Worm (Caenorhabditis elegans): Measurements from ENCODE around the gene djr-1.2.

Gene djr-1.2

DNA sequence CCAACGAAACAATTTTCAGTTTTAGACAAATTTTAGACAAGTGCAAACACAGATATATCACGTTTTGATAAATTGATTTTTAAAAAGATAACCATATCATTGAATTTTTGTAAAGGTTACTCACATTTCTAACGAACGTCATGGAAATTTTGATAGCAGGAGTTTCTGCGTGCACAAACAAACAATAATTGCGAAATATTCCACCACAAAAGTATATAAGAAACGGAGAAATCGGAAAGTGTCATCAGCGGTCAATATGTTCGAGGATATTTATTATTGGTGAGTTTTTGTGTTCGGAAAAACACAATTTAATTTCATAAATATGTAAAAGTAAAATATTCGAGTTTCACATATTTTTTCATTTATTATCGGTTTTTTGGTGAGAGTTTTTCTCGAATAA, 20.6 kb downstream of the djr-1.2 start, which contains the start of gene C49G7.7:
Gene C49G7.7 (plus strand): TSS at position 174 of the 400 bp plus-strand sequence.
- TF ChIP-seq sea-1 (GFP tag; conservative IDR thresholded peaks at IDR 0.05), result no peak

DNA sequence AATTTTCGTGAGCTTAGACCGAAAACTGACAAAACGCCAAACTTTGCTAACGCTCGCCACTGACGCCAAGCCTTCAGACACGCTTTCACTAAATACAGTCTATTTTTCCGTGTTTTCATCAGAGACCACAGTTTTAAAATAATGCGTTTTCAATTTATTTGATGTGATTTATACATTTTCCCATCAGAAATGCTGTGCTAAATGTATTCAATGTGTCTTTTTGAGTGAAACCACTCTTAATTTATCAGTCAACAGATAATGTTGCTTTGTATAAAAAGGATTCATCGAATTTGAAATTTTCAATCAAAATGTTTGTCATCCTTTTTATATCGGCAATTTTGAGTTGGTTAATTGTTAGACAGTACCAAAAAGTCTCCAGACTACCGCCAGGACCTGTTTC, 23.6 kb downstream of the djr-1.2 start, which contains the start of gene cyp-35A4:
Gene cyp-35A4 (plus strand): TSS at position 301 of the 400 bp plus-strand sequence.
- TF ChIP-seq sea-1 (GFP tag; conservative IDR thresholded peaks at IDR 0.05), result no peak
- no peak for TF ChIP-seq hmbx-1 (tag; optimal IDR thresholded peaks at IDR 0.05)
- TF ChIP-seq tbx-37 (GFP tag; conservative IDR thresholded peaks at IDR 0.05), result no peak
- no peak for TF ChIP-seq F13C5.2 (tag; optimal IDR thresholded peaks at IDR 0.05)
- TF ChIP-seq tra-4 (tag; optimal IDR thresholded peaks at IDR 0.05), result no peak
- no peak for TF ChIP-seq scrt-1 (GFP tag; IDR thresholded peaks at IDR 0.05)
- no peak for TF ChIP-seq ets-7 (tag; optimal IDR thresholded peaks at IDR 0.05)
- TF ChIP-seq flt-1 (GFP tag; IDR thresholded peaks at IDR 0.05), result no peak
- no peak for TF ChIP-seq ceh-36 (tag; optimal IDR thresholded peaks at IDR 0.05)
- TF ChIP-seq tbx-11 (GFP tag; IDR thresholded peaks at IDR 0.05), result no peak
- no peak for TF ChIP-seq B0310.2 (tag; optimal IDR thresholded peaks at IDR 0.05)
- no peak for TF ChIP-seq ama-1 (optimal IDR thresholded peaks at IDR 0.05)

DNA sequence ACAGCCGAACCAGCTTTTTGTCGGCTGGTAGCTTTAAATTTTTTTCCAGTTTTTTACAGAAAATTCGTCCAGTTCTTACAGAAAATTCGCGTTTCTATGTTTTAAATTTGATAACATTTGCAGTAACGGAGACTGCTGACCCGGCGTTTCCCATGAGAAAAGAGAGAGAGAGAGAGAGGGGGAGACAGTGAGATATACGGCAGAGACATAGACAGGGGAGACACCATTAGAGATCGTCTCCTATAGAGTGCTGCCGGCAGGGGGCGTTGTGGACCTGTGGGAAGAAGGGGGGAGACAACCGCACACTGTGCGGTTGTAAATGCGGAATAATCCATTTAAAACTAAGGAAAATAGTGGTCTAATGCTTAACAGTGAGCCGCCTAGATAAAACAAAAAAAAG, 25.3 kb downstream of the djr-1.2 start:
- TF ChIP-seq B0310.2 (tag; optimal IDR thresholded peaks at IDR 0.05) (no peak), flt-1 (GFP tag; IDR thresholded peaks at IDR 0.05) (0 out of 2 replicates have a peak, but pooled peaks have one; percentile 23)

ce11 chrV:4024777-4025176, 30.1 kb downstream of the djr-1.2 start, which contains the start of gene K09D9.1:
Gene K09D9.1 (plus strand): TSS chrV:4025047.
- TF ChIP-seq tbx-37 (GFP tag; conservative IDR thresholded peaks at IDR 0.05), result no peak
- no peak for TF ChIP-seq tbx-11 (GFP tag; IDR thresholded peaks at IDR 0.05)
- no peak for TF ChIP-seq ets-7 (tag; optimal IDR thresholded peaks at IDR 0.05)
- TF ChIP-seq scrt-1 (GFP tag; IDR thresholded peaks at IDR 0.05), result no peak
- TF ChIP-seq flt-1 (GFP tag; IDR thresholded peaks at IDR 0.05), result no peak
- no peak for TF ChIP-seq pes-1 (GFP tag; IDR thresholded peaks at IDR 0.05)
- no peak for TF ChIP-seq F13C5.2 (tag; optimal IDR thresholded peaks at IDR 0.05)
- no peak for TF ChIP-seq ceh-13 (GFP tag; optimal IDR thresholded peaks at IDR 0.05)
- TF ChIP-seq aly-1 (tag; optimal IDR thresholded peaks at IDR 0.05), result no peak
- TF ChIP-seq sea-1 (GFP tag; conservative IDR thresholded peaks at IDR 0.05), result no peak
- TF ChIP-seq ceh-36 (tag; optimal IDR thresholded peaks at IDR 0.05), result no peak

- no peak for TF ChIP-seq scrt-1 (GFP tag; IDR thresholded peaks at IDR 0.05)
These were observed 32.6 kb downstream of the djr-1.2 start, which contains the start of gene cyp-35A3 for ce11 chrV:4022309-4022708. Gene cyp-35A3 (plus strand): TSS chrV:4022609.

- TF ChIP-seq ama-1 (optimal IDR thresholded peaks at IDR 0.05), result no peak
- TF ChIP-seq pes-1 (GFP tag; IDR thresholded peaks at IDR 0.05), result no peak
- TF ChIP-seq tra-4 (tag; optimal IDR thresholded peaks at IDR 0.05), result no peak
- TF ChIP-seq hnd-1 (tag; optimal IDR thresholded peaks at IDR 0.05), result no peak
- no peak for TF ChIP-seq aly-1 (tag; optimal IDR thresholded peaks at IDR 0.05)
- TF ChIP-seq scrt-1 (GFP tag; IDR thresholded peaks at IDR 0.05), result no peak
- TF ChIP-seq F13C5.2 (tag; optimal IDR thresholded peaks at IDR 0.05), result no peak
These were observed 33.1 kb downstream of the djr-1.2 start, which contains the start of gene K09D9.14 for ce11 chrV:4021776-4022175. Gene K09D9.14 (minus strand): TSS chrV:4021876.

ce11 chrV:4019188-4019587, 35.7 kb downstream of the djr-1.2 start, which contains the start of gene K09D9.3:
Gene K09D9.3 (plus strand): TSS chrV:4019488.
- TF ChIP-seq tra-4 (tag; optimal IDR thresholded peaks at IDR 0.05) (no peak), hmbx-1 (tag; optimal IDR thresholded peaks at IDR 0.05) (no peak), B0310.2 (tag; optimal IDR thresholded peaks at IDR 0.05) (no peak), tbx-37 (GFP tag; conservative IDR thresholded peaks at IDR 0.05) (no peak), ceh-36 (tag; optimal IDR thresholded peaks at IDR 0.05) (no peak), tbx-11 (GFP tag; IDR thresholded peaks at IDR 0.05) (no peak), flt-1 (GFP tag; IDR thresholded peaks at IDR 0.05) (no peak), scrt-1 (GFP tag; IDR thresholded peaks at IDR 0.05) (no peak), hmg-4 (GFP tag; optimal IDR thresholded peaks at IDR 0.05) (no peak), sea-1 (GFP tag; conservative IDR thresholded peaks at IDR 0.05) (no peak), aly-1 (tag; optimal IDR thresholded peaks at IDR 0.05) (no peak), pes-1 (GFP tag; IDR thresholded peaks at IDR 0.05) (no peak), F13C5.2 (tag; optimal IDR thresholded peaks at IDR 0.05) (no peak)

DNA sequence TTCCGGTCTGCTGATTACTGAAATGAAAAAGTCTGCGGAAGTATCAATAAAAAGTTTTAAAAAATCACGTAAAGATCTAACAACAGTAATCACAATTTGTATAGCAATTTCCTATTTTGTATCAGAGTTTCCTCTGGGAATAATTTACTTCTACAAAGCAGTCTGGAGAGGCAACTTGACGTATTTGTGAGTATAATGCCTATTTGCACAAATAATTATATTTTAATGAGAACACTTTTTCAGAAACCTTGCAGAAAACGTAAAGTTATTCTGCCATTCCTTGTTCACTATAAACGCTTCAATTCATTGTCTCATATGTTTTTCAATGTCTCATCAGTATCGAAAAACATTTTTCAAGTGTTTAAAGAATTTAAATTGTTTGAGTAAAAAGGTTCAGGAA, 36.3 kb downstream of the djr-1.2 start:
- TF ChIP-seq flt-1 (GFP tag; IDR thresholded peaks at IDR 0.05), result no peak
- no peak for TF ChIP-seq tra-4 (tag; optimal IDR thresholded peaks at IDR 0.05)
- no peak for TF ChIP-seq hmbx-1 (tag; optimal IDR thresholded peaks at IDR 0.05)
- TF ChIP-seq ceh-13 (GFP tag; optimal IDR thresholded peaks at IDR 0.05), result no peak
- no peak for TF ChIP-seq ama-1 (optimal IDR thresholded peaks at IDR 0.05)
- TF ChIP-seq sea-1 (GFP tag; conservative IDR thresholded peaks at IDR 0.05), result no peak
- TF ChIP-seq hnd-1 (tag; optimal IDR thresholded peaks at IDR 0.05), result no peak
- TF ChIP-seq aly-1 (tag; optimal IDR thresholded peaks at IDR 0.05), result no peak
- no peak for TF ChIP-seq F13C5.2 (tag; optimal IDR thresholded peaks at IDR 0.05)

- TF ChIP-seq hnd-1 (tag; optimal IDR thresholded peaks at IDR 0.05) (no peak), scrt-1 (GFP tag; IDR thresholded peaks at IDR 0.05) (no peak), sea-1 (GFP tag; conservative IDR thresholded peaks at IDR 0.05) (no peak), ama-1 (optimal IDR thresholded peaks at IDR 0.05) (no peak), flt-1 (GFP tag; IDR thresholded peaks at IDR 0.05) (no peak), B0310.2 (tag; optimal IDR thresholded peaks at IDR 0.05) (no peak), tbx-11 (GFP tag; IDR thresholded peaks at IDR 0.05) (no peak), aly-1 (tag; optimal IDR thresholded peaks at IDR 0.05) (no peak)
These were observed 38.1 kb downstream of the djr-1.2 start, which contains the start of gene srw-89 for ce11 chrV:4016780-4017179. Gene srw-89 (plus strand): TSS chrV:4017080.

Measured in whole organism, early embryonic.